Fruit fly (Drosophila melanogaster) whole organism, prepupa: Measurements from ENCODE around the gene Tektin-A.

ENCODE experiments used
- CG6854 ChIP-seq: fragments of 200-800 bp; sonication (Bioruptor generic); optimal IDR thresholded peaks from 2 replicates; lab custom pipeline; 2017; ENCODE audit warnings: missing biosample characterization, mild to moderate bottlenecking, missing genetic modification characterization
- Hr4 ChIP-seq: fragments of 200-800 bp; sonication (Bioruptor generic); optimal IDR thresholded peaks from 3 replicates; lab custom pipeline; 2016; ENCODE audit warnings: missing biosample characterization, missing genetic modification characterization

- TF ChIP-seq Hr4 (no peak), CG6854 (GFP tag; lab: Kevin White, UChicago) (no peak)
Measured at dm6 chr2L:15900424-15900823, 46.5 kb downstream of the Tektin-A start, which contains the start of gene CG31823.
